Fruit fly (Drosophila melanogaster): ENCODE measurements around the gene CG33331.

DNA sequence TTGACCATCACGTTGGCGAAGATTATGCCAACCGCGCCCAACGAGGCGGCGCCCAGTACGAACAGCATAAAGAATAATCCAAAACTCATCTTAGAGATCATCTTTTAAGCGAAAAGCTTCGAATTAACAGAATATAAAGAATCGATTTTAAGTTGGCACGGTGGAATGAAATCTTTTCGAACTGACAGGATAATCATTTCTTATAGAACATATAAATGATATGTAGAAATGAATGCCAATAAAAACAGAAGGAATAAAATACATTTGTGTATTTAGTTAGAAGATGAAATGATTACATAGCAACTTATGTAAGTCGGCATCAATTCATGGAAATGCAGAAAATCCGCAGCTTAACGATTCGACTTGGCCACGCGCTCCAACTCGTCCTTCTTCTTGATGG, 13.9 kb downstream of the CG33331 start, which contains the start of gene VhaPPA1-2:
- TF ChIP-seq EcR (GFP tag; optimal IDR thresholded peaks at IDR 0.05), result no peak
- TF ChIP-seq Dll (optimal IDR thresholded peaks at IDR 0.05), result no peak
- TF ChIP-seq pan (optimal IDR thresholded peaks at IDR 0.05), result no peak

All from whole organism.